Worm (Caenorhabditis elegans): ENCODE data around the gene E04D5.4.

E04D5.4 gene

DNA sequence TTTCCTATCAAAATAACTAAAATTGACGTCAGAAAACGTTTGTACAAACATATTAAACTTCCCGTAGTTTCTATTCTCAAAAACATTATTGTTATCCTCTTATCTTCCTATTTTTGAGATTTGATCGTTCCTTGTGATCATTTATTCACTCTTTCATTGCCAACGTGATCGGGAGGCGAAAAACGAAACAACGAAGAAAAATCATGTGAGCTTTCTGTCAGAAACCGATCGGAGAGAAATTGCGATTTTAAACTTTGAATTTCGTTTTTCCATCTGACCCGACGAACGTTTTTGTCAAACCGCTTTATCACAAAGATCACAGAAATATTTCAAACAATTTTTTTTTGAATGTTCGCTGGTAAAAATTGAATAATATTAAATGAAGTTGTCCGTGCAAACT lies 6.2 kb downstream of the E04D5.4 start:
- no peak for TF ChIP-seq unc-62 (GFP tag; optimal IDR thresholded peaks at IDR 0.05)

ce11 chrII:10446814-10447213 lies 6.7 kb downstream of the E04D5.4 start:
- no peak for TF ChIP-seq unc-62 (GFP tag; optimal IDR thresholded peaks at IDR 0.05)

DNA sequence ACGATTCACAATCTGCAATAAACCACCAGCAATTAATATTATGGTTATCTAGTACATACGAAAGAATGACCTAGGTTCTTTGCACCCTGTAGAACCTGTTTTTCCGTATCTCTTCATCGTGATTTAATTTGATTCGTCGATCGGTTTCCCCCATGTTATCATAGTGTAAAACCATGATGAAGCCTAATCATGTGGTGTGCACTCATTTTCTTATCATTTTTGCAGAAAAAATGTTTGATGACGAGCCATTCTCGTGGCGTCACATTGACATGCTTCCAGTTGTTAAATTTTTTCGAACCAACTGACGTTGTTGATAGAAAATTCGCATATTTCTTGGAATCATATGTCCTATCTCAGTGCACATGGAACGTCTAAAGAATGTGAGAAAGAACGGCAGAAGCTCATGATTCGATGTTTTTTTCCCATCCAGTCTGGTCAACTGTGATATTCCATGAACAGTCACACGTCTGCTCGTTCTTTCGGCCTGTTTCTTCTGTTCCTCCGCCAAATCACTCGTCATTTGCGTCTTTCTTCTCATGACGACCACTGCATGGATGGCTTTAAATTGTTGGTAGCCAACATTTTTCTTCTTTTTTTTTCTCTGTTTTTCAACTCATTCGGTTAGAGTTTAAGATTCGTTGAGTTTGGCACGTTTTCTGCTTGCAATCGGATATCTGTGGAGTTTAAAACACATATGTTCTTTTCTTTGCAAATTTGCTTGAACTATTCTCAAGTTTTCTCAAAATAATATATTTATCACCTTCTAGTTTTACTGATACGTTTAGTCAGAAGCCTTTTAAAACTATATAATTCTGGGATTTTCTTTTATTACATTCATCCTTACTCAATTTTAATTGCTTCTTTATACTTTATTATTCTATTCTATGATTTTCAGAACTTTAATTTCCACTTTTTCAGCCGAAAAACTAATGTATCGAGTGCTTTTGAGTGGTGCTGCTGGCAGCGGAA lies 7.6 kb downstream of the E04D5.4 start, which contains the start of gene ZK673.2:
Gene ZK673.2 (plus strand): TSS at position 919 of the 969 bp plus-strand sequence.
- TF ChIP-seq unc-62 (GFP tag; optimal IDR thresholded peaks at IDR 0.05), result no peak

- no peak for TF ChIP-seq unc-62 (GFP tag; optimal IDR thresholded peaks at IDR 0.05)
Measured at ce11 chrII:10449707-10450106, 9.6 kb downstream of the E04D5.4 start, which contains the start of gene lin-56. Gene lin-56 (plus strand): TSS chrII:10450007.

DNA sequence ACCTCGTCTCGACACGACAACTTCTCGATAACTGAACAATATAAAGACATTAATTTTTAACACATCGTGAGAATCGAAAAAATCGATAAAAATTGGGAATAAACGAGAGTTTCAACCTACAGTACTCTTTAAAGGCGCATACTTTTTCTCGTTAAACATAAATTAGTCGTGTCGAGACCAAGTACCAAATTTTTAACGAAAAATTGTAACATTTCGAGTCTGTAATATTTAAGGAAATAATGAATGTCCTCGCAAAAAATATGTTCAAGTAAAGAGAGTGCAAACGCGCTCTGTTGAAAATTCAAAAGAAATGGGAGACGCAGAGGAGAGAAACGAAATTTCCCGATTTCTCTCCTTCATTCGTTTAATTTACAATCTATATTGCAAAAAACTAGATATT lies 10.3 kb downstream of the E04D5.4 start:
- TF ChIP-seq unc-62 (GFP tag; optimal IDR thresholded peaks at IDR 0.05), result no peak

DNA sequence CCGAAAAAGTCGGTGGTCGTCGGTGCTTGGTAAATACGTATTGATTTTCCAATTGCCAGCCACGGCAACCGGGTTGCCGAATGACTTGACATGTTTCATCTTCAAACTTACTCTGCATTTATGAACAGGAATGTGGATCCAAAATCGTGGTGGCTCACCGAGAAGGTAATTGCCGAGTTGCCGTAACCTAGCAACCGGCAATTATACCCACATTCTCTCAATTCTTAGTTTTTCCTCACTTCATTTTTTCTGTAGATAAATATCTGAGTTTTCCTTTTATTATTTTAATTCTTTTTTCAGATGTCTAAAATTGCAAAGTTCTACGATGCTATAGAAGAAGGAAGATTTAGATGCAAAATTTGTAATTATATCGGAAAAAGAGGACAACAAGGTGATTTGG lies 12.5 kb downstream of the E04D5.4 start, which contains the start of gene ZK673.4:
Gene ZK673.4 (plus strand): TSS at position 301 of the 400 bp plus-strand sequence.
- no peak for TF ChIP-seq unc-62 (GFP tag; optimal IDR thresholded peaks at IDR 0.05)

DNA sequence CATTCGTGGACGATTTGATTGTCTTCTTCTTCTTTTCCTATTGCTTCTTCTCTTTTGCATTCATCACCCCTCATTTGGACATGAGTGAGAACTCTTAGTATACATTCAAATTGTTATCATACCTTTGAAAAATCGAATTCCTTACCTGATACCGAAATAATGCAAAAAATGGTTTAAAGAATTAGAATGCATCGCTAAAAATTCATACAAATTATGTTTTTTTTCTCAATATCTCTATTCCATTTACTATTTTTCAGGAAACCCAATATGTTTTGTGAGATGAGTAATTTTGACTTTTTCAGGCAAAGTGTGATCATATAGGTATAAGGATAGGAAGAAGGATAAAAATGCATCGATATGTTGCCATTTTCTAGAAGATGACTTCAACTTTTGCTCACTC lies 16.9 kb downstream of the E04D5.4 start, which contains the start of gene ZK673.11:
Gene ZK673.11 (plus strand): TSS at position 301 of the 400 bp plus-strand sequence.
- no peak for TF ChIP-seq unc-62 (GFP tag; optimal IDR thresholded peaks at IDR 0.05)

- TF ChIP-seq unc-62 (GFP tag; optimal IDR thresholded peaks at IDR 0.05), result no peak
Measured at ce11 chrII:10461207-10461606, 21.1 kb downstream of the E04D5.4 start, which contains the start of gene ZK673.5. Gene ZK673.5 (plus strand): TSS chrII:10461507.

ce11 chrII:10464230-10464920 lies 24.3 kb downstream of the E04D5.4 start, which contains the start of the genes ZK673.6 and sdz-37:
Gene ZK673.6 (minus strand): TSS chrII:10464330.
Gene sdz-37 (plus strand): TSS chrII:10464870.
- no peak for TF ChIP-seq unc-62 (GFP tag; optimal IDR thresholded peaks at IDR 0.05)

ce11 chrII:10466552-10466951 lies 26.5 kb downstream of the E04D5.4 start, which contains the start of gene tnc-2:
Gene tnc-2 (plus strand): TSS chrII:10466852.
- no peak for TF ChIP-seq unc-62 (GFP tag; optimal IDR thresholded peaks at IDR 0.05)

ce11 chrII:10470159-10470558 lies 30.1 kb downstream of the E04D5.4 start, which contains the start of gene clec-143:
Gene clec-143 (minus strand): TSS chrII:10470297.
- TF ChIP-seq unc-62 (GFP tag; optimal IDR thresholded peaks at IDR 0.05), result no peak

DNA sequence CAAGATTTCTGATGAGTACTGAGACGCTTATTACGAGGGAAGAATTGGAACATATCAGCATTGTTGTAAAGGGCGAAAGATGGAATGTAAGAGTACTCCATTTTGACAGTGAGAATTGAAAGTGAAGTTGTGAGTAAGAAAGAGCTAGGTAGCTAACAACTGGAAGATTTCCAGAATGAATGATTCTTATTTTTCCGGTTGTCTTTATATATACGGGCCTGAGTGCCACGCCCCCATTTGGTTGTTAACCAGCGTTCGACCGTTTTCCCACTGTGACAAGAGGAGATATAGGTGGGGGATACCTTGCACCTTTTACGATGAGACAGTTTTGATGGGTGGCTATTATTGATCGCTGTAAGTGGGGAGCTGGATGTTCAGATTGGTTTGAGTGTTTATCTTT lies 31.2 kb downstream of the E04D5.4 start, which contains the start of gene ZK666.1:
Gene ZK666.1 (minus strand): TSS at position 101 of the 400 bp plus-strand sequence.
- TF ChIP-seq unc-62 (GFP tag; optimal IDR thresholded peaks at IDR 0.05), result no peak

DNA sequence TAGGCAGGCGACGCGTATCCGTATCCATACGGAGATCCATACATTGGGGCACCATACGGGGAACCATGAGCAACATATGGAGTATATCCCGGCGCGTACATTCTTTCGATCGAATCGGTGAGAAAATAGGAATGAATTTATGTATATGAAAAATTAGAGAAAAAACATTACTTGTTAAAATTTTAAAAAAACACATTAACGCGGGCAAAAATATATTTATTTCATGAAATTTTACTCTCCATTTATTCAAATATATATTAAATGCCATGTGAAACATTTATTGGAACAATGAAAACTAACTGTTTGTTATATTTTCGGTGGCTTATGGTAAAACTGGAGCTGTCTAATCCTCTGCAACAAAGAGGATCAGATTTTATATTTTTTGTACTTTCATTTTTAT lies 31.7 kb downstream of the E04D5.4 start, which contains the start of gene ZK666.2:
Gene ZK666.2 (minus strand): TSS at position 101 of the 400 bp plus-strand sequence.
- TF ChIP-seq unc-62 (GFP tag; optimal IDR thresholded peaks at IDR 0.05), result no peak

ce11 chrII:10476039-10476438 lies 36.0 kb downstream of the E04D5.4 start, which contains the start of gene clec-58:
Gene clec-58 (minus strand): TSS chrII:10476139.
- no peak for TF ChIP-seq unc-62 (GFP tag; optimal IDR thresholded peaks at IDR 0.05)

ce11 chrII:10476959-10477358 lies 36.9 kb downstream of the E04D5.4 start, which contains the start of gene ZK666.4:
Gene ZK666.4 (plus strand): TSS chrII:10477259.
- no peak for TF ChIP-seq unc-62 (GFP tag; optimal IDR thresholded peaks at IDR 0.05)

DNA sequence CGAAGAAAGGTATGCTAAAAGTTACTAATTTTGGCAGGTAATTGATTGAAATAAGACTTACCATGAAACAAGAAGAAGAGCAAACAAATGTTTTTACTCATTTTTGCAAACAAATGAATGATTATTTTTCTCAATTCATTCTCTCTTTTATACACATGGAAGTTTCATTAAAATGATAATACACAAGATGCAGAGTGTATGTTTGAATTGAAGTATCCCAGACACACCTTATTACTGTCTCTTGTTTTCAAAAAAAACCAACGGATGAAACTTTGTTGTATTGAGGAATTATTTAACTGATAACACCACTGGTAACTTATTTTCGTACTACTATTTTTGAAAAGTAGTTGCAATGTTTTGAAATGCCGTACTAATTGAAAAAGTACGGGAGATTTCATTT lies 39.3 kb downstream of the E04D5.4 start, which contains the start of gene clec-59:
Gene clec-59 (minus strand): TSS at position 101 of the 400 bp plus-strand sequence.
- TF ChIP-seq unc-62 (GFP tag; optimal IDR thresholded peaks at IDR 0.05), result no peak
